Fruit fly (Drosophila melanogaster) ovary, adult (tissue): Measurements from ENCODE around the gene unc-119.
A peak's percentile ranks its signal among the peaks of the same experiment; 100 is the strongest.

Source experiments
- CG17801 ChIP-seq: fragments of 200-800 bp; optimal IDR thresholded peaks from 2 replicates; lab custom pipeline; 2019; ENCODE audit warnings: missing biosample characterization, mild to moderate bottlenecking, missing genetic modification characterization, moderate library complexity; ENCODE audit not compliant: partially characterized antibody

Gene unc-119

dm6 chrX:7293874-7294559 is 2.9 kb upstream of the unc-119 start:
- TF ChIP-seq CG17801 (GFP tag; lab: Kevin White, UChicago): peak; percentile 95

DNA sequence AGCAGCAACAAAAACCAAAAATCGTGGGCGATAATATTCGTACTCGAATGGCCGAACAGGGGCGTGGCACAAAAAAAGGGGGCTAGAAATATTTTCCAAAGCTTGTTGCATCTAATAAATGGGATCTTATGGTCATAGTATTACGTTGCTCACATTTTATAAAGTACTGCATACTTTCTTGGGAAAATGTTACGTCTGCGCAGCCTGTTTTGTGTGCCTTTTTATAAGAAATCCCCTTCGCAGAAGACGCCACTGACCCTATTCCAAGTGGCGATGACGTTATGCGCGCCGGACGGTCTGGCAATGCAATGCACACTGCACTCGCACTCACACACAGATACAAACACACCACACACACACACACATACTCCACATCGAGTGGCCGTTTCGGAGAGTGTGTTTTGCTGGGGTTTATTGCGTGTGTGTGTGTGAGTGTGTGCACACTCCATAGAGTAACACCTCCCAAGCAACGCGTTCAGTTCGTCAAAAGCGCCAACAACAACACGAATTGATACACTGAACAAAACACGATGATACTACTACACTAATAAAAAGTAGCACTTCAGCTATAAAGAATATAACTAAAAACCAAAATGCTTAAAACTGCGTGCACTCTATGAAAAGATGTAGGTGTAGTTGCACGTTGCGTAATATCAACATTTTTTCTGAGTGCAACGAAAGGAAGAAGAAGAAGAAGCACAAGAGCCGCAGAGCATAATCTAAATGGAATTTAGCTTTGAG is 2.2 kb upstream of the unc-119 start:
- peak; percentile 80 for TF ChIP-seq CG17801 (GFP tag; lab: Kevin White, UChicago)

dm6 chrX:7291850-7292499 is 877 bp upstream of the unc-119 start:
- TF ChIP-seq CG17801 (GFP tag; lab: Kevin White, UChicago): peak; percentile 2

DNA sequence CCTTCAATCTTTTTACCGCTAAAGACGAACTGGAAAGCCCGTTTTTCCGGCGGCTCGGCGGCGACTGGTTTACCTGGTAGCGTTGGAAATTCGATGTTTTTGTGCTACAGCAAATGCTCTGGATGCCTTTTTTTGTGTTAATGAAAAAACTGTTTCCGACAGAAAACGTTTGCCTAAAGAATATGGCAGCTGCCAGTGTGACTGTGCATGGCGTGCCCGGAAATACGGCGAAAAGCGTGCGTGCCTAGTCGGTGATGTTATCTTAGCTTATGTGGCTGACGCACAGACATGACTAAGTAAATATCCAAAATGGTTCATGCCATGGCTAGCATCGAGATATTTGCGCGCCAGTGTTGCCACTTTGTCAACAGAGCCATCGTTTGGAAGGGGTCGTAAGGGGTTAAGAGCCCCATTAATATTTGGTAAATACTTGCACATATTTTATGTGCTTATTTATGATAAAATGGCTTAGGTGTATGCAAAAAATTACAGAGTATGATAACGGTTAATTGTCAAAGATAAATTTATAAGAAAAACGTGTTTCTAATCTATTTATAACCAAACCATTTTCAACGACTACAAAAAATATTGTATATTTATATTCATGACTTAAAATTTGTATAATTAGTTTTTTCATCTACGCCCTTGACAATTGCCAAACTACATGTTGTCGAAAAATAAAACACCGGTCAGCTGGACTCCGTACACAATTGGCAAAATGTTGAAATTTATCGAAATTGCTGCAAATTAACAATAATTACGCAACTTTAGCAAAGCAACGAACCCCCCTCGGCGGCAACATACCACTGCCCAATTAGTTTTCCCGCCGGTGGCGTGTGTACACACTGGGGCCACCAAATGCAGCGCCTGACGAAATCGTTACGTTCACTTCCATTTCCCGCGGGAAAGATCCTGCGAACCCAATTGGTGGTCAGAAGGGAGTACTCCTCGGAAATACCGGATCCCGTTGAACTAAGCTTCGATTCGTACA is 4.8 kb downstream of the unc-119 start, which contains the start of gene CG2059:
Gene CG2059, plus strand, starts transcription at position 364 of the 991 bp plus-strand sequence.
- peak; percentile 25 for TF ChIP-seq CG17801 (GFP tag; lab: Kevin White, UChicago)

DNA sequence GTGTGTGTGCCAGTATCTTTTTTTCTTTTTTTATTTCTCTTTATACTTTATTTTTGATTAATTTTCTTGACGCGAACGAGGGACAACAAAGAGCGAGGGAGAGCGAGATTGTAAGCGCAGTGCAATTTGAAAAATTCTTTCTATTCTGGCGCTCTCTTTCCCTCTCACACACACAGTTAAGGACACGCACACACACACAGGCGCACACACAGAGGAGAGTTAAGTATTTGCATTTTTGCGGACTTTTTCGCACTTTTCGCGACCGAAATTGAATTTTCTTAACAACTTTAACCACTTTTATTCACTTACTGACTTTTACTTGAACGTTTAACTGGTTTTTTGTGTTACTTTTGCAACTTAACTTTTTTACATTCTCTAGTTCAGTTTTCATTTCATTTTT is 5.7 kb downstream of the unc-119 start:
- no peak for TF ChIP-seq CG17801 (GFP tag; lab: Kevin White, UChicago)

DNA sequence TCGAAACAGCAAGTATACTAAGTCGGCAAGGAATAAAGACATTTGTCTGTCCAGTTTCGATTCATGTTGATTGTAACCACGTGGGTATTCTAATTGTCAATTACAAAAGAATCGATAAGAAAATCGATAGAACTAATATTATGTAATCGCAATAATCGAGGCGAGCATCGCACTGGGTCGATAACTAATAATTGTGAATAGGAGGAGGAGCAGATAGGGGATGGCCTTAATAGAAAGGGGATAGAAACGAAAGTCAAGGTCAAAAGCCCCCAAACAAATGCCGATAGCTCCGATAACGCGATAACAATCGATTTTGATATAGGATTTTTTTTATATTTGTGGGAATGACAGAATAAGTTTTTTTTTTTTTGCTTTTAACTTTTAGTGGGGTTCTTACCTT is 6.1 kb downstream of the unc-119 start:
- TF ChIP-seq CG17801 (GFP tag; lab: Kevin White, UChicago): no peak

dm6 chrX:7277038-7277437 is 14.1 kb downstream of the unc-119 start:
- TF ChIP-seq CG17801 (GFP tag; lab: Kevin White, UChicago): no peak

- TF ChIP-seq CG17801 (GFP tag; lab: Kevin White, UChicago): no peak
These were observed 19.6 kb downstream of the unc-119 start for dm6 chrX:7271376-7272015.

DNA sequence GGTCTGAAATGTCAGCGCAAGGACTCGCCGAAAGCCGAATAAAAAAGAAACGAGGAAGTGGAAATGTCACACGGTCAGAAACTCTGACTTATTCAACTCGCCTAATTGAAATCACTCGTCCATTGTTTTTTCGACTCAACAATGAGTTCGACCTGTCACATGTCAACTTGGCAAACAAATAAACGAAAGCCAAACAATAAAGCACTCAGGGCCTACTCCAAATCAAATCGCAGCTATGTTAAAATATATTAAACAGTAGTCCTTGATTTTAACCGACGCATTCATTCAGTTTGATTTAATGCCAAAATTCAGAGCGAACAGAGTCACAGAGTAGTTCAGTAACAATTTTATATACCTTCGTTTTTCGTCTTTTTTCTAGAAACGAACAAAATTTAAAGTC is 24.5 kb downstream of the unc-119 start, which contains the start of gene CG1958:
Gene CG1958, plus strand, starts transcription at position 301 of the 400 bp plus-strand sequence.
- no peak for TF ChIP-seq CG17801 (GFP tag; lab: Kevin White, UChicago)

DNA sequence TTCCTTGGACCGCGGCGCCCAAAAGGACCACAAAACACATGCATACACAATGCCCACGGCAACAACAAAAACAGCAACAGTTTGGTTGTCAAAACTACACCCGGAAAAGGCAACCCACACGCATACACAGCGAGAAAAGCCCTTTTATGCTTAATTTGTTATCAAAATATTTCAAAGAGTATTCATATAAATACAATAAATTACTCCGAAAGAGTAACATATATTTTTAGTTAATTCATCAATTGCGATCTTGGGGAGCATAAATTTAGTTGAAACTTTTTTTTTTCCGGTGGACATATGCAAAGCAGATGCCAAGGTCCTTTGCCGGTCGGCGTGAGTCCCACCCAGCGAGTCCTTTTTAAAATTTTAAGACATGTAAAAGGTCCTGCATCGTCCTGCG is 35.9 kb downstream of the unc-119 start:
- TF ChIP-seq CG17801 (GFP tag; lab: Kevin White, UChicago): no peak

DNA sequence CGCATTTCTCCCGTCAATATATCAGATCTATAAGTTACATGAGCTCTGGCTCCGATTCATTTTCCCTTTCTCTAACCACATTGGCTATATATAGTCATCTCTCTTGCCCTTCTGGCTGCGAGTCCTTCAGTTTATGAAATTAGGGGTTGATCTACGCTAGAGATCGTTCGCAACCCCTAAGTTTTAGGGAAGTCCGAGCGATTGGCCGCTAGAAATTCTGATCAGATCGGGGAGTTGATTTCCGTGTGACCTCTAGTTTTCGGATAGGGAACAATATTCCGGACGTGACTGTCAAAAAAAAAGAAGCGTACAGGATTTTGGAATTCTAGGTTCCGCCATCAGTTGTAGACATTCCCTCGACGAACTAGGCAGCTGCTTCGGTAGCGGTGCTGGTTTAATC is 38.6 kb downstream of the unc-119 start:
- no peak for TF ChIP-seq CG17801 (GFP tag; lab: Kevin White, UChicago)

DNA sequence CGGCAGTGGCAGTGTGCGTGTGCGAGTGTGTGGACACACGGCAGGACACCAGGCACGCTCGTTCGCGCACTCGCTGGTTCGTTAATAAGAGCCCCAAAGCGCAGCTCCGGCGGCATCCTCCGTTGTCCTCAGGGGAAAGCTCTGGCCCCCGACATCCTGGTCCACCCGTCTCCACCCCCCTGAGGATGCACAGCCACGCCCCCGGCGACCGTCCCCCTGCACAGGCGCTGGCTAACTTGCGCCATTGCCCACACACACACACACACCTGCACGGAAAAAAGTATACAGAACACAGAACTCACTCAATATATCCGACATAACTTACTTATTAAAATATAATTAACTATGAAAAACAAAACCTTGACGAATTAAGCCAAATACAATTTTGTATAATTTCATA is 45.0 kb downstream of the unc-119 start:
- TF ChIP-seq CG17801 (GFP tag; lab: Kevin White, UChicago): no peak

DNA sequence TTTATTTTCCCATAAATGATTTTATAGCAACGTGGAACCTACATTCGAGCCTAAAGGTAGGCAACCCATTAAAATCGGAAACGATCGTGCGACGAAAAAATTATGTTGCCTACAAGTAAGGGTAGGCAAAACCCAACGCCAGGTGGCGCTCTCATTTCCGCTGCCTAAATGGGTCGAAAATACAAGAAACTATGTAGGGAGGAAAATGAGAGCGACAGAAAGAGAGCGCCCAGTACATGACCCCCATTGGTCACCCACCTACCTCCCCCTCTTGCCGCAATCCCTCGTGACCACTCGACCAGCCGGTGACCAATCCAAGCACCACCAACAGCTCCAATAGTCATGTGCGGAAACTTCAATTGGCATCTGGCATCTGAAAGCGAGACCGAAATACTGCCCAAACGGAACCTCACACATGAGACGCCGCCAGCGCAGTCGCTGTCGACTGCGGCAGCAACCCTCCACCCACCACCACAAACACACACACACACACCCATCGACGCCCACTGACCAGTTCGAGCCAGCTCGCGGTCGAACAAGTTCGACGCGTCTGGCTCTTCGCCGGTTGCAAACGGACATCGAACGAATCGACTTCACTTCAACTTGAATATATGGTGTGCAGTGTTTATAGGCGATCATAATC is 49.0 kb downstream of the unc-119 start:
- TF ChIP-seq CG17801 (GFP tag; lab: Kevin White, UChicago): peak; percentile 75
